Fruit fly (Drosophila melanogaster) whole organism, prepupa: ENCODE measurements around the gene CG6729.
A peak's percentile ranks its signal among the peaks of the same experiment; 100 is the strongest.

Experiments
- Blimp-1 ChIP-seq: fragments of 200-800 bp; sonication (Bioruptor generic); optimal IDR thresholded peaks from 3 replicates; lab custom pipeline; 2017; ENCODE audit warnings: missing biosample characterization, missing genetic modification characterization, mild to moderate bottlenecking, moderate library complexity, missing genetic modification reagents
- CG11762 ChIP-seq: fragments of 200-800 bp; sonication (Bioruptor generic); optimal IDR thresholded peaks from 3 replicates; lab custom pipeline; 2016; ENCODE audit warnings: missing biosample characterization, missing genetic modification characterization; ENCODE audit not compliant: insufficient read depth
- CG11902 ChIP-seq: fragments of 200-800 bp; sonication (Bioruptor generic); optimal IDR thresholded peaks from 3 replicates; lab custom pipeline; 2016; ENCODE audit warnings: missing biosample characterization, missing genetic modification characterization
- CG3032 ChIP-seq: fragments of 200-800 bp; optimal IDR thresholded peaks from 2 replicates; lab custom pipeline; 2019; ENCODE audit warnings: missing biosample characterization, mild to moderate bottlenecking, missing genetic modification characterization, moderate library complexity
- CG6808 ChIP-seq: fragments of 200-800 bp; sonication (Bioruptor generic); optimal IDR thresholded peaks from 3 replicates; lab custom pipeline; 2017; ENCODE audit warnings: missing biosample characterization, missing genetic modification characterization, mild to moderate bottlenecking, moderate library complexity, missing genetic modification reagents
- CG8632 ChIP-seq: fragments of 200-800 bp; sonication (Bioruptor generic); optimal IDR thresholded peaks from 3 replicates; lab custom pipeline; 2016; ENCODE audit warnings: missing biosample characterization, missing genetic modification characterization
- CG9139 ChIP-seq: fragments of 200-800 bp; sonication (Bioruptor generic); optimal IDR thresholded peaks from 3 replicates; lab custom pipeline; 2017; ENCODE audit warnings: missing biosample characterization, mild to moderate bottlenecking, missing genetic modification characterization
- Eip78C ChIP-seq: fragments of 200-800 bp; sonication (Bioruptor generic); peaks from one replicate; lab custom pipeline; 2016; ENCODE audit warnings: missing biosample characterization, missing genetic modification characterization
- Ets96B ChIP-seq: fragments of 200-800 bp; optimal IDR thresholded peaks from 2 replicates; lab custom pipeline; 2019; ENCODE audit warnings: missing biosample characterization, mild to moderate bottlenecking, missing genetic modification characterization, moderate library complexity
- Lpt ChIP-seq: fragments of 200-800 bp; sonication (Bioruptor generic); optimal IDR thresholded peaks from 3 replicates; lab custom pipeline; 2016; ENCODE audit warnings: missing biosample characterization, missing genetic modification characterization
- Sox102F ChIP-seq: fragments of 200-800 bp; sonication (Bioruptor generic); optimal IDR thresholded peaks from 2 replicates; lab custom pipeline; 2016; ENCODE audit warnings: missing biosample characterization, mild to moderate bottlenecking, missing genetic modification characterization
- dac ChIP-seq: fragments of 200-800 bp; sonication (Bioruptor generic); optimal IDR thresholded peaks from 2 replicates; lab custom pipeline; 2017; ENCODE audit warnings: missing biosample characterization, mild to moderate bottlenecking, missing genetic modification characterization
- dsx ChIP-seq: fragments of 200-800 bp; optimal IDR thresholded peaks from 3 replicates; lab custom pipeline; 2019; ENCODE audit warnings: missing biosample characterization, mild to moderate bottlenecking, missing genetic modification characterization, moderate library complexity; ENCODE audit not compliant: poor library complexity, severe bottlenecking
- ss ChIP-seq, 2 experiments: fragments of 200-800 bp; sonication (Bioruptor generic); optimal IDR thresholded peaks; 2 replicates in 1 of 2; 3 replicates in 1 of 2; lab custom pipeline; 2017 to 2018; ENCODE audit warnings: mild to moderate bottlenecking in 2 of 2, missing biosample characterization in 2 of 2, missing genetic modification characterization in 2 of 2, moderate library complexity in 1 of 2
- svp ChIP-seq: fragments of 200-800 bp; sonication (Bioruptor generic); peaks from one replicate; lab custom pipeline; 2016; ENCODE audit warnings: missing biosample characterization, missing genetic modification characterization

Gene CG6729

dm6 chr2L:10694053-10694618, 49.6 kb downstream of the CG6729 start, which contains the start of gene CG17108:
Gene CG17108 (minus strand): TSS chr2L:10694103.
- no peak for TF ChIP-seq Lpt (GFP tag; lab: Kevin White, UChicago)
- peak in 1 of 2 experiments; percentile 22 for TF ChIP-seq ss (GFP tag; optimal IDR thresholded peaks at IDR 0.05; lab: Kevin White, UChicago)
- TF ChIP-seq Eip78C: peak; percentile 30
- peak; percentile 42 for TF ChIP-seq CG6808
- TF ChIP-seq Sox102F: no peak
- TF ChIP-seq svp (GFP tag; lab: Kevin White, UChicago): peak; percentile 80
- peak; percentile 53 for TF ChIP-seq Ets96B (tag; lab: Kevin White, UChicago)
- peak; percentile 21 for TF ChIP-seq CG9139 (GFP tag; lab: Kevin White, UChicago)
- TF ChIP-seq dsx (GFP tag; lab: Kevin White, UChicago): peak; percentile 8
- TF ChIP-seq, all 60 proteins: peak for 7

- TF ChIP-seq Blimp-1 (GFP tag; lab: Kevin White, UChicago): no peak
- TF ChIP-seq CG11762 (GFP tag; lab: Kevin White, UChicago): no peak
- no peak for TF ChIP-seq CG3032
- no peak for TF ChIP-seq CG8632 (GFP tag; lab: Kevin White, UChicago)
- no peak for TF ChIP-seq dac (GFP tag; lab: Kevin White, UChicago)
- TF ChIP-seq CG11902 (GFP tag; lab: Kevin White, UChicago): no peak
Observed at dm6 chr2L:10693018-10693417, 50.7 kb downstream of the CG6729 start.
